Fruit fly (Drosophila melanogaster) whole organism, embryonic: ENCODE results near the gene ATPsynD.

Experiments used
- Adf1 ChIP-seq: fragments of 200-800 bp; sonication (Bioruptor generic); IDR thresholded peaks from 2 replicates; pipeline ENCODE4 v1.3.6; 2022; ENCODE audit warnings: missing biosample characterization, missing genetic modification characterization
- Bteb2 ChIP-seq: fragments of 200-800 bp; sonication (Bioruptor generic); optimal IDR thresholded peaks from 2 replicates; lab custom pipeline; 2016; ENCODE audit warnings: missing biosample characterization, missing genetic modification characterization
- CG10565 ChIP-seq: fragments of 200-800 bp; sonication (Bioruptor generic); optimal IDR thresholded peaks from 3 replicates; lab custom pipeline; 2016; ENCODE audit warnings: missing biosample characterization, mild to moderate bottlenecking, missing genetic modification characterization
- CG11085 ChIP-seq: fragments of 200-800 bp; sonication (Bioruptor generic); IDR thresholded peaks from 2 replicates; pipeline ENCODE4 v1.3.6; 2022; ENCODE audit warnings: missing biosample characterization, missing genetic modification characterization
- CG13624 ChIP-seq: fragments of 200-800 bp; sonication (Bioruptor generic); optimal IDR thresholded peaks from 2 replicates; lab custom pipeline; 2016; ENCODE audit warnings: missing biosample characterization, missing genetic modification characterization
- CG17568 ChIP-seq: fragments of 200-800 bp; sonication (Bioruptor generic); optimal IDR thresholded peaks from 2 replicates; lab custom pipeline; 2018; ENCODE audit warnings: missing biosample characterization, mild to moderate bottlenecking, missing genetic modification characterization, moderate library complexity
- CG17612 ChIP-seq: fragments of 200-800 bp; sonication (Bioruptor generic); IDR thresholded peaks from 2 replicates; pipeline ENCODE4 v1.3.6; 2022; ENCODE audit warnings: missing biosample characterization, missing genetic modification characterization
- CG32772 ChIP-seq: fragments of 200-800 bp; sonication (Bioruptor generic); IDR thresholded peaks from 2 replicates; pipeline ENCODE4 v1.3.6; 2022; ENCODE audit warnings: missing biosample characterization, missing genetic modification characterization
- CG33557 ChIP-seq: fragments of 200-800 bp; sonication (Bioruptor generic); optimal IDR thresholded peaks from 2 replicates; lab custom pipeline; 2019; ENCODE audit warnings: missing biosample characterization, mild to moderate bottlenecking, missing genetic modification characterization, moderate library complexity
- CG34224 ChIP-seq: fragments of 200-800 bp; sonication (Bioruptor generic); IDR thresholded peaks from 3 replicates; pipeline ENCODE4 v1.3.6; 2022; ENCODE audit warnings: missing biosample characterization, missing genetic modification characterization; ENCODE audit not compliant: partially characterized antibody
- CG4707 ChIP-seq: fragments of 200-800 bp; sonication (Bioruptor generic); optimal IDR thresholded peaks from 2 replicates; lab custom pipeline; 2018; ENCODE audit warnings: missing biosample characterization, mild to moderate bottlenecking, missing genetic modification characterization, moderate library complexity
- CG8290 ChIP-seq, 3 experiments: fragments of 200-800 bp; sonication (Bioruptor generic); optimal IDR thresholded peaks; 2 replicates each; lab custom pipeline; 2016 to 2019; ENCODE audit warnings: missing biosample characterization in 3 of 3, missing genetic modification characterization in 3 of 3, mild to moderate bottlenecking in 2 of 3, moderate library complexity in 1 of 3
- CG9797 ChIP-seq: fragments of 200-800 bp; sonication (Bioruptor generic); optimal IDR thresholded peaks from 3 replicates; lab custom pipeline; 2018; ENCODE audit warnings: missing biosample characterization, mild to moderate bottlenecking, missing genetic modification characterization
- CG9817 ChIP-seq: fragments of 200-800 bp; sonication (Bioruptor generic); optimal IDR thresholded peaks from 2 replicates; lab custom pipeline; 2018; ENCODE audit warnings: missing biosample characterization, mild to moderate bottlenecking, missing genetic modification characterization, moderate library complexity
- CoRest ChIP-seq: fragments of 200-800 bp; sonication (Bioruptor generic); optimal IDR thresholded peaks from 3 replicates; lab custom pipeline; 2018; ENCODE audit warnings: missing biosample characterization, mild to moderate bottlenecking, missing genetic modification characterization, moderate library complexity
- ERR ChIP-seq: fragments of 200-800 bp; sonication (Bioruptor generic); optimal IDR thresholded peaks from 2 replicates; lab custom pipeline; 2016; ENCODE audit warnings: missing biosample characterization, missing genetic modification characterization
- Ets65A ChIP-seq: fragments of 200-800 bp; sonication (Bioruptor generic); peaks from one replicate; lab custom pipeline; 2016; ENCODE audit warnings: missing biosample characterization, missing genetic modification characterization
- H15 ChIP-seq: fragments of 200-800 bp; sonication (Bioruptor generic); IDR thresholded peaks from 3 replicates; pipeline ENCODE4 v1.3.6; 2022; ENCODE audit warnings: missing biosample characterization, missing genetic modification characterization
- HLHmδ ChIP-seq: fragments of 200-800 bp; sonication (Bioruptor generic); optimal IDR thresholded peaks from 2 replicates; lab custom pipeline; 2018; ENCODE audit warnings: missing biosample characterization, mild to moderate bottlenecking, missing genetic modification characterization, moderate library complexity
- Hr39 ChIP-seq: fragments of >200 bp; optimal IDR thresholded peaks from 2 replicates; lab custom pipeline; 2017
- Hsf ChIP-seq: fragments of 200-800 bp; sonication (Bioruptor generic); optimal IDR thresholded peaks from 3 replicates; lab custom pipeline; 2016; ENCODE audit warnings: missing biosample characterization, missing genetic modification characterization
- MTF-1 ChIP-seq: fragments of 200-800 bp; sonication (Bioruptor generic); optimal IDR thresholded peaks from 2 replicates; lab custom pipeline; 2018; ENCODE audit warnings: missing biosample characterization, mild to moderate bottlenecking, missing genetic modification characterization, borderline replicate concordance
- Mad ChIP-seq: fragments of 200-800 bp; sonication (Bioruptor generic); optimal IDR thresholded peaks from 2 replicates; lab custom pipeline; 2016; ENCODE audit warnings: missing biosample characterization, missing genetic modification characterization
- NfI ChIP-seq: fragments of 200-800 bp; sonication (Bioruptor generic); optimal IDR thresholded peaks from 3 replicates; lab custom pipeline; 2018; ENCODE audit warnings: missing biosample characterization, mild to moderate bottlenecking, missing genetic modification characterization, moderate library complexity
- Pdp1 ChIP-seq, 2 experiments: fragments of 200-800 bp; sonication (Bioruptor generic); optimal IDR thresholded peaks; 3 replicates each; lab custom pipeline; 2016; ENCODE audit warnings: missing biosample characterization in 2 of 2, missing genetic modification characterization in 2 of 2, mild to moderate bottlenecking in 1 of 2, moderate library complexity in 1 of 2
- Ptx1 ChIP-seq: fragments of 200-800 bp; sonication (Bioruptor generic); IDR thresholded peaks from 2 replicates; pipeline ENCODE4 v1.3.6; 2022; ENCODE audit warnings: missing biosample characterization, missing genetic modification characterization
- Rx ChIP-seq: fragments of 200-800 bp; sonication (Bioruptor generic); IDR thresholded peaks from 2 replicates; pipeline ENCODE4 v1.3.6; 2022; ENCODE audit warnings: missing biosample characterization, missing genetic modification characterization
- Spps ChIP-seq: fragments of 200-800 bp; sonication (Bioruptor generic); optimal IDR thresholded peaks from 2 replicates; lab custom pipeline; 2018; ENCODE audit warnings: missing biosample characterization, mild to moderate bottlenecking, missing genetic modification characterization
- Sry-δ ChIP-seq: fragments of 200-800 bp; sonication (Bioruptor generic); optimal IDR thresholded peaks from 2 replicates; lab custom pipeline; 2016; ENCODE audit warnings: missing biosample characterization, missing genetic modification characterization
- ash1 ChIP-seq: fragments of 200-800 bp; sonication (Bioruptor generic); optimal IDR thresholded peaks from 2 replicates; lab custom pipeline; 2018; ENCODE audit warnings: missing biosample characterization, mild to moderate bottlenecking, missing genetic modification characterization
- bab2 ChIP-seq: fragments of 200-800 bp; sonication (Bioruptor generic); optimal IDR thresholded peaks from 2 replicates; lab custom pipeline; 2016; ENCODE audit warnings: missing biosample characterization, missing genetic modification characterization
- bbx ChIP-seq: fragments of 200-800 bp; sonication (Bioruptor generic); IDR thresholded peaks from 2 replicates; pipeline ENCODE4 v1.3.6; 2022; ENCODE audit warnings: missing biosample characterization, missing genetic modification characterization; ENCODE audit not compliant: partially characterized antibody
- bowl ChIP-seq: fragments of 200-800 bp; sonication (Bioruptor generic); IDR thresholded peaks from 2 replicates; pipeline ENCODE4 v1.3.6; 2022; ENCODE audit warnings: missing biosample characterization, missing genetic modification characterization
- croc ChIP-seq: fragments of 200-800 bp; sonication (Bioruptor generic); conservative IDR thresholded peaks from 3 replicates; pipeline ENCODE4 v1.3.6; 2022; ENCODE audit warnings: missing biosample characterization, missing genetic modification characterization
- crp ChIP-seq, 2 experiments: fragments of 200-800 bp; sonication (Bioruptor generic); optimal IDR thresholded peaks; 2 replicates in 1 of 2; 3 replicates in 1 of 2; lab custom pipeline; 2017; ENCODE audit warnings: missing biosample characterization in 2 of 2, missing genetic modification characterization in 2 of 2, mild to moderate bottlenecking in 1 of 2, moderate library complexity in 1 of 2
- ems ChIP-seq: fragments of 200-800 bp; sonication (Bioruptor generic); optimal IDR thresholded peaks from 3 replicates; lab custom pipeline; 2016; ENCODE audit warnings: missing biosample characterization, missing genetic modification characterization
- ewg ChIP-seq: fragments of 200-800 bp; sonication (Bioruptor generic); optimal IDR thresholded peaks from 3 replicates; lab custom pipeline; 2017; ENCODE audit warnings: mild to moderate bottlenecking, missing biosample characterization, missing genetic modification reagents, missing genetic modification characterization
- fd96Cb ChIP-seq: fragments of 200-800 bp; sonication (Bioruptor generic); optimal IDR thresholded peaks from 2 replicates; lab custom pipeline; 2018; ENCODE audit warnings: missing biosample characterization, mild to moderate bottlenecking, missing genetic modification characterization, moderate library complexity
- ftz-f1 ChIP-seq: fragments of 200-800 bp; sonication (Bioruptor generic); optimal IDR thresholded peaks from 2 replicates; lab custom pipeline; 2016; ENCODE audit warnings: missing biosample characterization, missing genetic modification characterization
- gt ChIP-seq: fragments of 200-800 bp; sonication (Bioruptor generic); IDR thresholded peaks from 2 replicates; pipeline ENCODE4 v1.3.6; 2022; ENCODE audit warnings: missing biosample characterization, missing genetic modification characterization
- jumu ChIP-seq: fragments of 200-800 bp; sonication (Bioruptor generic); optimal IDR thresholded peaks from 3 replicates; lab custom pipeline; 2016; ENCODE audit warnings: missing biosample characterization, missing genetic modification characterization
- klu ChIP-seq: fragments of 200-800 bp; sonication (Bioruptor generic); IDR thresholded peaks from 2 replicates; pipeline ENCODE4 v1.3.6; 2022; ENCODE audit warnings: missing biosample characterization, missing genetic modification characterization
- lmd ChIP-seq: fragments of 200-800 bp; sonication (Bioruptor generic); IDR thresholded peaks from 2 replicates; pipeline ENCODE4 v1.3.6; 2022; ENCODE audit warnings: missing biosample characterization, missing genetic modification characterization
- mld ChIP-seq: fragments of 200-800 bp; sonication (Bioruptor generic); IDR thresholded peaks from 3 replicates; pipeline ENCODE4 v1.3.6; 2022; ENCODE audit warnings: missing biosample characterization, missing genetic modification characterization; ENCODE audit not compliant: partially characterized antibody
- pita ChIP-seq: fragments of 200-800 bp; sonication (Bioruptor generic); optimal IDR thresholded peaks from 2 replicates; lab custom pipeline; 2017; ENCODE audit warnings: missing biosample characterization, mild to moderate bottlenecking, missing genetic modification characterization
- pum ChIP-seq: fragments of 200-800 bp; sonication (Bioruptor generic); optimal IDR thresholded peaks from 2 replicates; lab custom pipeline; 2016; ENCODE audit warnings: missing biosample characterization, missing genetic modification characterization
- sens ChIP-seq: fragments of 200-800 bp; sonication (Bioruptor generic); peaks from one replicate; lab custom pipeline; 2016; ENCODE audit warnings: missing biosample characterization, missing genetic modification characterization
- sob ChIP-seq: fragments of 200-800 bp; sonication (Bioruptor generic); IDR thresholded peaks from 2 replicates; pipeline ENCODE4 v1.3.6; 2022; ENCODE audit warnings: missing biosample characterization, missing genetic modification characterization
- tll ChIP-seq, 2 experiments: fragments of 200-800 bp in 1 of 2; fragments of >200 bp in 1 of 2; sonication (Bioruptor generic) in 1 of 2; optimal IDR thresholded peaks; 2 replicates each; lab custom pipeline; 2017 to 2019; ENCODE audit warnings: missing biosample characterization in 2 of 2, missing genetic modification characterization in 2 of 2, mild to moderate bottlenecking in 1 of 2, moderate library complexity in 1 of 2
- twi ChIP-seq: fragments of 200-800 bp; optimal IDR thresholded peaks from 2 replicates; lab custom pipeline; 2019; ENCODE audit warnings: missing biosample characterization, mild to moderate bottlenecking, missing genetic modification characterization, moderate library complexity
- unpg ChIP-seq: fragments of 200-800 bp; sonication (Bioruptor generic); optimal IDR thresholded peaks from 3 replicates; lab custom pipeline; 2018; ENCODE audit warnings: missing biosample characterization, mild to moderate bottlenecking, missing genetic modification characterization, moderate library complexity

The ATPsynD gene

DNA sequence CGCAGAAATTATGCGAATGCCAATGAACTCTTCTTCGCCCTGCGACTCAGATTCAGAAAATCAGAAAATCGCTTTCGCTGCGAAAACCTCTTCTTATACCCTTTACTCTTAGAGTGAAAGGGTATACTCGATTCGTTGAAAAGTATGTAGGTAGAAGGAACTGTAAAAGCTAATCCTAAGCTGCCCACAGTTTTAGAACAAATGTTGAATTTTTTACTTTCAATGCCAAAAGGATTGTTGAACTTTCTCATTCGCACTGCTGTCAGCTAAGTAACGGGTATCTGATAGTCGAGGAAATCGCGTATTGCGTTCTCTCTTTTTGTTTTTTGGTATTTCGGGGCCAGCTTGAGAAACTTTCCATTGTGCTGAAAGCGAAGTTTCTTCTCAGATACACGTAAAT, 19.0 kb downstream of the ATPsynD start (continued):
- TF ChIP-seq Pdp1 (GFP tag; optimal IDR thresholded peaks at IDR 0.05; lab: Kevin White, UChicago) (peak; percentile 8 to 9), Rx (GFP tag; lab: Robert Waterston, UW) (no peak), ems (GFP tag; lab: Kevin White, UChicago) (no peak), sens (GFP tag; lab: Kevin White, UChicago) (peak; percentile 67), jumu (GFP tag; lab: Kevin White, UChicago) (no peak), CG4707 (no peak), twi (no peak), ewg (GFP tag; lab: Kevin White, UChicago) (peak; percentile 11), Hsf (peak; percentile 40), sob (GFP tag; lab: Robert Waterston, UW) (no peak), Spps (no peak), fd96Cb (tag; lab: Kevin White, UChicago) (peak; percentile 63), ftz-f1 (no peak), pita (GFP tag; lab: Kevin White, UChicago) (no peak), CG8290 (GFP tag; optimal IDR thresholded peaks at IDR 0.05; lab: Kevin White, UChicago) (no peak), CG8290 (tag; optimal IDR thresholded peaks at IDR 0.05; lab: Kevin White, UChicago) (peak in 1 of 2 experiments; percentile 10), CG33557 (GFP tag; lab: Kevin White, UChicago) (no peak), Ptx1 (GFP tag; lab: Robert Waterston, UW) (peak; percentile 32; the same call in 1 of the 2 replicates), croc (GFP tag; lab: Robert Waterston, UW) (no peak), unpg (GFP tag; lab: Kevin White, UChicago) (peak; percentile 45), Sry-δ (GFP tag; lab: Kevin White, UChicago) (no peak), ERR (GFP tag; lab: Kevin White, UChicago) (no peak), gt (no peak), CG9817 (tag; lab: Kevin White, UChicago) (no peak), CG17568 (GFP tag; lab: Kevin White, UChicago) (no peak), CG10565 (GFP tag; lab: Kevin White, UChicago) (no peak), CG17612 (GFP tag; lab: Robert Waterston, UW) (no peak), crp (GFP tag; optimal IDR thresholded peaks at IDR 0.05; lab: Kevin White, UChicago) (no peak), CG32772 (GFP tag; lab: Robert Waterston, UW) (peak; percentile 44), H15 (GFP tag; lab: Robert Waterston, UW) (no peak), CG9797 (GFP tag; lab: Kevin White, UChicago) (no peak), HLHmδ (GFP tag; lab: Kevin White, UChicago) (no peak), CG11085 (GFP tag; lab: Robert Waterston, UW) (no peak), Ets65A (GFP tag; lab: Kevin White, UChicago) (peak; percentile 88), bab2 (GFP tag; lab: Kevin White, UChicago) (peak; percentile 14), lmd (no peak; the same call in 1 of the 2 replicates), bbx (GFP tag; lab: Robert Waterston, UW) (no peak), klu (GFP tag; lab: Robert Waterston, UW) (no peak), Bteb2 (no peak), CG13624 (GFP tag; lab: Kevin White, UChicago) (no peak), NfI (GFP tag; lab: Kevin White, UChicago) (no peak), mld (GFP tag; lab: Robert Waterston, UW) (no peak), CG34224 (GFP tag; lab: Robert Waterston, UW) (no peak), ash1 (no peak), Mad (GFP tag; lab: Kevin White, UChicago) (no peak), bowl (GFP tag; lab: Robert Waterston, UW) (no peak), Hr39 (lab: Kevin White, UChicago) (no peak), pum (GFP tag; lab: Kevin White, UChicago) (no peak), Adf1 (no peak), tll (GFP tag; optimal IDR thresholded peaks at IDR 0.05; lab: Kevin White, UChicago) (no peak), MTF-1 (no peak), CoRest (peak; percentile 12)
